Fruit fly (Drosophila melanogaster) S2 (cell line): ENCODE results near the gene sunn.

Experiments used
- CG8478 ChIP-seq: fragments of >200 bp; optimal IDR thresholded peaks from 2 replicates; lab custom pipeline; 2018
- CTCF ChIP-seq, 2 experiments: fragments of >200 bp; optimal IDR thresholded peaks; 2 replicates each; lab custom pipeline; 2018

The sunn gene

DNA sequence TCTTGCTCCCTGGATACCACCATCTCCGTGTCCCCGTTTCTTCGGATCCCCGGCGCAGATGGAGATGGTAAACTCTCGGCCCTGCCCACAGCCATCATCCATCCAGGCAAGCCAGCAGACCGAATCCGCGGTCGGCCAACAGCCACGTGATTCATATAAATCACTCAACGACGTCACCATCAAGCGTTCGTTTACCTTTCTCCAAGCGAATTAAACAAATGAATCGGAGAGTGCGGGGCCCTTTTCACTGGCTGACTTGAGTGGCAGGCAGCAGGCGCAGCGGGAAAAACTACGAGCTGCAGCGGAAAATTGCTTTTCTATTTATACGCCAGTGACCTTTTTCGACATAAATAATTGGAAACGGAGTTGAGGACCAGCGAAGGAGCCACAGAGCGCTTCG is 24.6 kb upstream of the sunn start:
- TF ChIP-seq CTCF (optimal IDR thresholded peaks at IDR 0.05; lab: Kevin White, UChicago) = no peak
- no peak for TF ChIP-seq CG8478 (lab: Kevin White, UChicago)

DNA sequence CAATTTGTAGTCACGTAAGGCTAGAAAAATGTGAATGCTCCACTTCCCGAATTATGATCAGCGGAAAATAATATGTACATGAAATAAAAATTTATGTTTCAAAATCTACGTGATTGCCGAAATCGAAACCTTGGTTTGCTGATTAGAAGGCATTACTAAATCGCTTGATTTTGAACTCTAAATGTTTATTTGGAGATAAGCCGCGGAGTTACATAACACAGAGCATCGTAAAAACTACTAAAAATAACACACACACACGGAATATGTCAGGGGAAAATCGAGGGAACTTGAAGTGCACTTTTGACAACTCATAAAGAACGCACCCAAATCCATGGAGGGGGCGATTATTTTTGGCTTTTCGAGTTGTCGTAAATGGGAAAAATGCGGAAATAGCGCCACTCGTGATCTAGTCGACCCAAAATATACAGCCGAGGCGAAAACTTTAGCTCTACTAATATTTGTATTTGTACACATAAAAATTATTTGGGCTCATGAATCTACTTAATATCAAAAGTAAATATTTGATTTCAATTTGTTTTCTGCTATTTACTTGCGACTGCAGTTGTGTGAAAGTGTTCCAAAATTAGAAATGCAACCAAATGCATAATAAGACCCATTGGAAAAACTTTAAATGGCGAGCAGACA is 23.1 kb upstream of the sunn start:
- TF ChIP-seq CG8478 (lab: Kevin White, UChicago) = no peak
- no peak for TF ChIP-seq CTCF (optimal IDR thresholded peaks at IDR 0.05; lab: Kevin White, UChicago)

DNA sequence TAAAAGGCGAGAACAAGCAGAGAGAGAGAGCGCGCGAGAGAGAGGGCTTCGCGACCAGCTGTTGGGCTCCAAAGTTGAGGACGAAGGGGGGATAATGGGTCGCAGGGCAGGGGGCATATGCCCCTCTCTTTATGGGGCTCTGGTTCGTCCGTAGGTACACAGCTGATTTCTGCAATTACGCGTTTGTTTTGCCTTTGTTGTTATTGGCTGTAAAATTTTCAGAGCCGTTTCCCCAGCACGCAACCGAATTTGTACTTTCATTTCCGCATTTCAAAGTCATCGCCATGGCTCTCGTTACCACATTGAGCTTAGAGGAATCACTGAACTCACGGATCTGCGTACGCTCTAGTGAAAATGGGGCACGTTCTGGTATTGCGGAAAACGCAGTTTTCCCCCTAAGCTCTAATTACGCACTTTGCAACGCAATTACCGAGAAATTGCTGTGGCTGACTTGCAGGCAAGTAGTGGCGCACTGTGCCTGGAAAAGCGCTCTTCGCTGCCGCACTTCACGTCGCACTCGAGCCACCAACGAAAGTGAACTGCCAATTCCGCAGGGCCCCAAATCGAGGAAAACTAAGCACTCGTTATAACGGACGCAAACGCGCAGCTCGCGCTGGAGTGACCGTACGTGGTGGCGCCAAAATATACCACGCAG is 20.0 kb upstream of the sunn start, which contains the start of gene CG11658:
Gene CG11658 (minus strand): TSS at position 576 of the 655 bp plus-strand sequence.
- TF ChIP-seq CG8478 (lab: Kevin White, UChicago) (no peak), CTCF (optimal IDR thresholded peaks at IDR 0.05; lab: Kevin White, UChicago) (no peak)

DNA sequence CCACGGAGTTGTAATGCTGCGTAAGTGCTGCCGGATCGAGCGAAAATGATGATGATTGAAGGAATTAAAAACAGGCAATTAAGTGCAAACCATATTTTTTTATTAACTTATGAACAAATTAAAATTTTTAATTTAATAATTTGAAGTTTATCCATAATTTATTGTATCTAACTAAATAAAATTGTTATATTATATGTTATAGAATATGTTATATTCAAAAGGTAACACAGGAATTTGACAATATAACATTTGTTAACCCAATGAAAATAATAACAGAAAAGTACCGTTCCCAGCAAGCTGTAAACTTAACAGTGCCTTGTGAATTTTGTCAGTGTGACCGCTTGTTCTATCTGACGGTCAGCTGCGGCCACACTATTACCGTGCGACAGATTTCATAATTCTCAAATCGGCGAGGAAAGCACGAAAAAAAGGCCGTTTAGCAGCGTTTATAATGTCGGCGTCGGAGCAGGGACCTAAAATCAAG is 19.5 kb upstream of the sunn start, which contains the start of the genes Ccdc56 and mtTFB1:
Gene Ccdc56 (plus strand): TSS at position 347 of the 484 bp plus-strand sequence.
Gene mtTFB1 (plus strand): TSS at position 347 of the 484 bp plus-strand sequence.
- TF ChIP-seq CTCF (optimal IDR thresholded peaks at IDR 0.05; lab: Kevin White, UChicago) = no peak
- no peak for TF ChIP-seq CG8478 (lab: Kevin White, UChicago)

DNA sequence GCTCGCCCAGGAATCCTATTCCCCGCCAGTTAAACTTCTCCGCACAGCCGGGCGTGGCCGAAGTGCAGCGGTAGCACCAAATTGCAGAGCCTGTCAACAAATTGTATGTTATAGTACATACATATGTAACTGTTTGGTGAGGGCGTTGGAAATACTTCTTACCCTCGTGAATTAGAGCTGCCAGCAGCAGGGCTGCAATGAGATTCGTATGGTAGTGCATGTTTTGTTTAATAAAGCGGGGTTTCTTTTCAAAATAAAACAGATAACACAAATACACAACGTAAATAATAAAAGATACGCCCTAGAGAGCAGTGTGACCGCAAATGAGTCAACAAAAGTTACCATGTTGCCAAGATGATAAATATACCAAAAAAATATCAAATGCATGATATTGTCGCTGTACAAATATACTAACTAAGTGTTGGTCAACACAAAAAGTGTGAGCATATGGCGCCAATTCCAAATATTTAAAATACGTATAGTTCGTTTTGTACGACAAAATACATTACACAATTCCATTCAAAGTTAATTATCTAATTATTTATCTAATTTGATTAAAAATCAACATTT is 17.0 kb upstream of the sunn start, which contains the start of gene crim:
Gene crim (minus strand): TSS at position 328 of the 570 bp plus-strand sequence.
- TF ChIP-seq CTCF (optimal IDR thresholded peaks at IDR 0.05; lab: Kevin White, UChicago) (peak in 1 of 2 experiments; percentile 9), CG8478 (lab: Kevin White, UChicago) (no peak)

DNA sequence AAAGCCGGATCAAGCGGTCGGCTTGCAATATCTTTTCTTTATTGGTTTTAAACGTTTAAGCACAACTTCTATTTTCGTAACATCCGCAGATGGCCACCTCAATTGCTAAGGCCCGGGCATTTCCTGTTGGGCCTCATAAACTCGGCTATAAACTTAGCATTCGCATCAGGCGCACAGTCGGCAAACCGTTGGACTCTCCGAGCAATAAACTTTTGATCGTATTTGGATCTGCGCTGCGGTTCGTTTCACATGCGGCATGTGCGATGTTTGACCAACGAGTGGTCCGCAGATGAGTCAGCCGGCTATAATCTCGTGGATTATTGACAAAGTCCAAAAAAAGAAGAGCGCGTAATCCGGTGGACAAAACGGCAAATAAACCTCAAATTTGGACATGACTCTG is 16.4 kb upstream of the sunn start:
- TF ChIP-seq CTCF (optimal IDR thresholded peaks at IDR 0.05; lab: Kevin White, UChicago) = no peak

DNA sequence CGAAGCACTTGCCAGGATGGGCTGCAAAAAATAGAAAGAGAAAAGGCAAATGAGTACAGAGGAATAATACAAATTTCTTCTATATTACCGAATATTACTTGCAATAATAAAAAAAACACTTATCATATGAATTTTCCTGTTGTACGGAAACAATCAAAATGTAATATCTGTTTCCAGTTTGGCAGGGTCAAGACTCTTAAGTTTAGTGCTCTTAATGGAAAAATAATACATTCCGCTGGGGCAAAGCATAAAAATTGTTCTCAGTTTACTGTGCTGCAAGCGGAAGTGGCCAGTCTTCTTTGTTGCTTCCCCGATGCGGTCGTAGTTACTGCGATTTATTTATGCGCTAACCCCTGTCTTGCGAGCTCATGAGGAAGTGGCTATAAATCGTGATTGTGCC is 15.3 kb upstream of the sunn start:
- TF ChIP-seq CG8478 (lab: Kevin White, UChicago) (no peak), CTCF (optimal IDR thresholded peaks at IDR 0.05; lab: Kevin White, UChicago) (no peak)

DNA sequence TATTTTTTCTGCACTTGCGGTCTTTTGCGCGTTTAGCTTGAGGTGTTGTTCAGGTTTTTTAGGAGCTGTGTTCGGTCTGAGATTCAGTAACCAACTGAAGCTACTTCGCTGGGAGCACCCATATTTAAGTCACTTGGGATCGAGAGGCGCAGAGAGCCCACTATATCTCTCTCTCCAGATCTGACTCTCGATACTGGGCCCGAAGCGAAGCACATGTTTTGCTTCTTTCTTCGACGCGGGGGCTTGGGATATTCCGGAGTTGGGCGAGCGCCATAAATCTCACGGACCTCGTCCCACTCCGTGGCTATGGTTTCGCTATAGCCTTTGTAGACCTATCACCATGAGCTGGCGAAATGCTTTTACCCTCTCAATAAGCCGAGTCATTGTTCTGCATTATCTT is 13.0 kb upstream of the sunn start, which contains the start of gene CG14132:
Gene CG14132 (minus strand): TSS at position 99 of the 400 bp plus-strand sequence.
- no peak for TF ChIP-seq CTCF (optimal IDR thresholded peaks at IDR 0.05; lab: Kevin White, UChicago)
- no peak for TF ChIP-seq CG8478 (lab: Kevin White, UChicago)

DNA sequence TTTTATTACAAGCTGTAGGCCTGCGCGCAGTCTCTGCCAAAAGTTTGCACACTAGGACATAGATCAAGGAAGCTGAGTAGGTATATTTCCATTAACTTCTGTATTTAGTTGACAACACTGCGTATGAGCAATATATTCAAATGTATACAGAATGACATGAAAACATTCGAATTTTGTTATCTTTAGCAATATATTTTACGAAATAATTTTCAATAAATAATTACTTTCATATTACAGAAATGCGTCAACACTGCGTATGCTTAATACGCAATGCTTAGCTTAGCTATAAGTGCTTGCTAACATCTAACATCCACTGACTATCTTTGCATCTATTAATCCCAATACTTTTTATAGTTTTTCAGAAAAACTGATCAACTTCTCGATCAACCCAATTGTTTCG is 11.8 kb upstream of the sunn start:
- TF ChIP-seq CTCF (optimal IDR thresholded peaks at IDR 0.05; lab: Kevin White, UChicago) (no peak), CG8478 (lab: Kevin White, UChicago) (no peak)

DNA sequence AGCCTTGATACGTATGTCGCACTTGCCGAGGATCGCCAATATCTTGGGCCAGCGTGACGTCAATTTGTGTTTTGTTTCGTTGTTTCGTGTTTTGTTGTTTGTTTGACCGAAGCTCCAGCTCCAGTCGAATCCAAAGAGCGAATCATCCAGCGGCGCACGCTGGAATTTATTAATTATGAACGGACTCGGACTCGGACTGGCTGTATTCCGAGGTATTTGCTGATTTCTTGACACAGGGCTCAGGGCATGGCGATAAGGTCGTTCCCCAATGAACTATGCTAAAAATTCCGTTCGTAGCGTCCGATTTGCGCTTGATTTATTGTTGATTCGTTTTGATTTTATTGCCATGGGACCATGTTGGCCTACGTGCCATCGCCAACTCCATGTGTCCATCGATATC is 11.2 kb upstream of the sunn start:
- TF ChIP-seq CTCF (optimal IDR thresholded peaks at IDR 0.05; lab: Kevin White, UChicago) (no peak), CG8478 (lab: Kevin White, UChicago) (no peak)

DNA sequence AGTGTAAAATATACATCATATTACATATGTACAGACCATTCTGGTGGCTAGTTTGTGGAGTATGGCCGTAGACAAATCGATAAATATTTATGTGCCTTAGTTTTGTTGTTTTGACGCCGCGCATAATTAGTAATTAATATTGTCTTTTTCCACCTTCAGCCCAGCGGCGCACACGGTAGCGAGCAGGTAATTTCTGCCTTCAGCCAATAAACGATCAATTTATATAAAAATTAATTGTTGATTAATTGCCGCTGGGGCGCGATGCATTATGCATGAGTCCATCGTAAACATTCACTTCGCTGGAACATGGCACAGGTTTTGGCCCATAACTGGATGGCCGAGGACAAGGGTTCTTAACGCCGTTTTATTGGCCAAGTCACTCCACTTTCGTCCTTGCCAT is 10.8 kb upstream of the sunn start:
- TF ChIP-seq CTCF (optimal IDR thresholded peaks at IDR 0.05; lab: Kevin White, UChicago) (no peak), CG8478 (lab: Kevin White, UChicago) (no peak)

DNA sequence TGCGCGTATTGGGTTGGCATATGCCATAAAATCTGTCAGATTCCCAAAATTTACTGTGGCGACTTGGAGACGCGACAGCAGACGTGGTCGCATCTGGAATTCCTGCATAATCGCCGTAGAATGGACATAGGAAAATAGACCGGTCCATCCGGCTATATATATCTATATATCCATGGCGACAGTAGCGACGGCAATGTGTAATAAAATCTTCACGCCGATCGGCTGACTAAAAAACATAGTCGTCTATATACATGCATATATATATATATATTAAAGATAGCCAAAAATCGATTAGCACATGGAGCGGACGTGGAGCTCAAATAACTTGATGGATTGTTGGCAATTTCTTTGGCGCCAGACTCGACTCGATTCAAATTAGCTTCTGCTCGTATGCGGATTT is 10.2 kb upstream of the sunn start:
- TF ChIP-seq CTCF (optimal IDR thresholded peaks at IDR 0.05; lab: Kevin White, UChicago) (no peak), CG8478 (lab: Kevin White, UChicago) (no peak)

DNA sequence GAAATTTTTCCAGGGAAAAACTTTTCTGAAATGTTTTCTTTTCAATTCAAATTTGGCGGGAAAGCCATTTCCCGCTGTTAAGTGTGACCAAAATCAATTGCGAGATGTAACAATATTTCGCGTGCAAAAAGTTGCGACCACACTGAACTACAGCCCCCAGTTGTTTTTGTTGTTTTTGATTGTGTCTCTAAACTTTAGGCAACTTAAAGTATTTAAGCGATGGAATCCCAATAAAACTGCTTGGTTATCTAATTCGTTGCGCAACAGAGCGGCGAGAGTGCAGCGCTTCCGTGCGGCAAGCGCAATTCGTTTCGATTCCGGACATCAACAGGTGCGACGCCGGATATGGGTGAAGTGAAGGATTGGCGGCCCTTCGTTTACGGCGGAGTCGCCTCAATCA is 7.4 kb upstream of the sunn start, which contains the start of gene Bmcp:
Gene Bmcp (plus strand): TSS at position 155 of the 400 bp plus-strand sequence.
- TF ChIP-seq CG8478 (lab: Kevin White, UChicago) = no peak
- no peak for TF ChIP-seq CTCF (optimal IDR thresholded peaks at IDR 0.05; lab: Kevin White, UChicago)

DNA sequence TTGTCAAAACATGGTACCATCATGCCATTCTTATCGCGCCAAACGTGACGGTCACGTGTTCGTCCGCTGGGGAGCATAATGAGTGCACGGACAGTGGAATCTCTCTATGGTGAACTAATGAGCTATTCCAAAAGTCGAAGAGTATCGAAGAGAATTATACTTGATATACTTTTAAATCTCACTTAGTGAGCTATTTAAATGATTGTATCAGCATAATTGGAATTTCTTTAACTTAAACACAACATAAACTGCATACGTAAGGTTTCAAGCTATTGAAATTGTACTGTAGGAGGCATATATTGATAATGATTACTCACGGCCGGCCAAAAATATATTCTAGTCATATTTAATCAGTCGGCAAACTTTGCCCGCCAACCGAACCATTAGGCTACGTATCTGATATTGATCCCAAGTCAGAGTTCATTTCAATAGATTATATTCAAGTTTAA is 6.6 kb upstream of the sunn start:
- TF ChIP-seq CTCF (optimal IDR thresholded peaks at IDR 0.05; lab: Kevin White, UChicago) (no peak), CG8478 (lab: Kevin White, UChicago) (no peak)

DNA sequence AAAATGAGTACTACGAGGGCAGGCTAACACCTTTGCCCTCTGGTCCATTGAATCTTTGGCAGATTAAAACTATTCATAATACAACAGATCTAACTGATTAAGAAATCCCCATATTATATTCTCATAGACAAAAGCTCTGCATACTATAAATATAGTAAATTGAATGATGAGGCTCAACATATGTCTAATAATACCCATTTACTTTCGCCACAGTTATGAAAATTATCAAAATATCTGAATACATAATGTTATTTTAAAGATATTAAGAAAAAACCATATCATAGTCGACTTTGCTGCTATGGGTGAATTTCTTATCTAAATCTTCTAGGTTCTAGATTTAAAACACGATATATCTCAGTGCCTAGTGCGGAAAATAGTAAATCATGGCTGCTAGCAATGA is 3.7 kb downstream of the sunn start, which contains the start of gene CG32087:
Gene CG32087 (plus strand): TSS at position 301 of the 400 bp plus-strand sequence.
- TF ChIP-seq CTCF (optimal IDR thresholded peaks at IDR 0.05; lab: Kevin White, UChicago) = no peak
- TF ChIP-seq CG8478 (lab: Kevin White, UChicago) = no peak
